Fruit fly (Drosophila melanogaster) whole organism, embryonic: ENCODE measurements around the gene CG14913.

Experiments used
- Atf6 ChIP-seq: fragments of 200-800 bp; sonication (Bioruptor generic); IDR thresholded peaks from 2 replicates; pipeline ENCODE4 v1.3.6; 2022; ENCODE audit warnings: missing biosample characterization, missing genetic modification characterization
- C15 ChIP-seq: fragments of 200-800 bp; sonication (Bioruptor generic); IDR thresholded peaks from 3 replicates; pipeline ENCODE4 v1.3.6; 2022; ENCODE audit warnings: missing biosample characterization, missing genetic modification characterization
- CG10959 ChIP-seq: fragments of 200-800 bp; sonication (Bioruptor generic); IDR thresholded peaks from 2 replicates; pipeline ENCODE4 v1.3.6; 2022; ENCODE audit warnings: missing biosample characterization, missing genetic modification characterization
- CG11504 ChIP-seq: fragments of 200-800 bp; sonication (Bioruptor generic); optimal IDR thresholded peaks from 3 replicates; lab custom pipeline; 2019; ENCODE audit warnings: missing biosample characterization, mild to moderate bottlenecking, missing genetic modification characterization, moderate library complexity
- CG12299 ChIP-seq: fragments of 200-800 bp; sonication (Bioruptor generic); optimal IDR thresholded peaks from 2 replicates; lab custom pipeline; 2018; ENCODE audit warnings: missing biosample characterization, mild to moderate bottlenecking, missing genetic modification characterization
- CG12391 ChIP-seq: fragments of 200-800 bp; sonication (Bioruptor generic); optimal IDR thresholded peaks from 3 replicates; lab custom pipeline; 2018; ENCODE audit warnings: missing biosample characterization, mild to moderate bottlenecking, missing genetic modification characterization, moderate library complexity
- CG12659 ChIP-seq: fragments of 200-800 bp; sonication (Bioruptor generic); optimal IDR thresholded peaks from 3 replicates; lab custom pipeline; 2017; ENCODE audit warnings: mild to moderate bottlenecking, missing biosample characterization, missing genetic modification reagents, missing genetic modification characterization
- CG13287 ChIP-seq: fragments of 200-800 bp; sonication (Bioruptor generic); IDR thresholded peaks from 2 replicates; pipeline ENCODE4 v1.3.6; 2022; ENCODE audit warnings: missing biosample characterization, missing genetic modification characterization; ENCODE audit not compliant: partially characterized antibody
- CG13624 ChIP-seq: fragments of 200-800 bp; sonication (Bioruptor generic); optimal IDR thresholded peaks from 2 replicates; lab custom pipeline; 2016; ENCODE audit warnings: missing biosample characterization, missing genetic modification characterization
- CG14441 ChIP-seq: fragments of 200-800 bp; sonication (Bioruptor generic); IDR thresholded peaks from 2 replicates; pipeline ENCODE4 v1.3.6; 2022; ENCODE audit warnings: missing biosample characterization, missing genetic modification characterization
- CG1647 ChIP-seq: fragments of 200-800 bp; sonication (Bioruptor generic); optimal IDR thresholded peaks from 3 replicates; lab custom pipeline; 2016; ENCODE audit warnings: missing biosample characterization, missing genetic modification characterization
- CG16813 ChIP-seq: fragments of 200-800 bp; sonication (Bioruptor generic); IDR thresholded peaks from 3 replicates; pipeline ENCODE4 v1.3.6; 2022; ENCODE audit warnings: missing biosample characterization, missing genetic modification characterization; ENCODE audit not compliant: partially characterized antibody
- CG17359 ChIP-seq: fragments of 200-800 bp; sonication (Bioruptor generic); optimal IDR thresholded peaks from 3 replicates; lab custom pipeline; 2018; ENCODE audit warnings: missing biosample characterization, mild to moderate bottlenecking, missing genetic modification characterization, moderate library complexity
- CG17361 ChIP-seq: fragments of 200-800 bp; sonication (Bioruptor generic); IDR thresholded peaks from 3 replicates; pipeline ENCODE4 v1.3.6; 2022; ENCODE audit warnings: missing biosample characterization, missing genetic modification characterization
- CG18476 ChIP-seq: fragments of 200-800 bp; sonication (Bioruptor generic); optimal IDR thresholded peaks from 2 replicates; lab custom pipeline; 2016; ENCODE audit warnings: missing biosample characterization, mild to moderate bottlenecking, missing genetic modification characterization
- CG2678 ChIP-seq: fragments of 200-800 bp; sonication (Bioruptor generic); optimal IDR thresholded peaks from 3 replicates; lab custom pipeline; 2019; ENCODE audit warnings: missing biosample characterization, mild to moderate bottlenecking, missing genetic modification characterization, moderate library complexity
- CG30403 ChIP-seq: fragments of 200-800 bp; sonication (Bioruptor generic); optimal IDR thresholded peaks from 3 replicates; lab custom pipeline; 2016; ENCODE audit warnings: missing biosample characterization, missing genetic modification characterization
- CG6791 ChIP-seq: fragments of 200-800 bp; sonication (Bioruptor generic); IDR thresholded peaks from 3 replicates; pipeline ENCODE4 v1.3.6; 2022; ENCODE audit warnings: missing biosample characterization, missing genetic modification characterization; ENCODE audit not compliant: partially characterized antibody
- CG8359 ChIP-seq: fragments of 200-800 bp; sonication (Bioruptor generic); optimal IDR thresholded peaks from 2 replicates; lab custom pipeline; 2017; ENCODE audit warnings: missing biosample characterization, mild to moderate bottlenecking, missing genetic modification characterization, borderline replicate concordance
- CG8944 ChIP-seq: fragments of 200-800 bp; sonication (Bioruptor generic); optimal IDR thresholded peaks from 3 replicates; lab custom pipeline; 2016; ENCODE audit warnings: missing biosample characterization, missing genetic modification characterization
- CG9797 ChIP-seq: fragments of 200-800 bp; sonication (Bioruptor generic); optimal IDR thresholded peaks from 3 replicates; lab custom pipeline; 2018; ENCODE audit warnings: missing biosample characterization, mild to moderate bottlenecking, missing genetic modification characterization
- CTCF ChIP-seq: fragments of 200-800 bp; sonication (Bioruptor generic); optimal IDR thresholded peaks from 2 replicates; lab custom pipeline; 2017; ENCODE audit warnings: missing biosample characterization, mild to moderate bottlenecking, missing genetic modification characterization, moderate library complexity
- Dip3 ChIP-seq: fragments of 200-800 bp; sonication (Bioruptor generic); optimal IDR thresholded peaks from 3 replicates; lab custom pipeline; 2016; ENCODE audit warnings: missing biosample characterization, missing genetic modification characterization
- Drgx ChIP-seq: fragments of 200-800 bp; sonication (Bioruptor generic); IDR thresholded peaks from 2 replicates; pipeline ENCODE4 v1.3.6; 2022; ENCODE audit warnings: missing biosample characterization, missing genetic modification characterization
- E2f1 ChIP-seq: fragments of 200-800 bp; sonication (Bioruptor generic); IDR thresholded peaks from 2 replicates; pipeline ENCODE4 v1.3.6; 2022; ENCODE audit warnings: missing biosample characterization, missing genetic modification characterization
- Gug ChIP-seq: fragments of 200-800 bp; sonication (Bioruptor generic); IDR thresholded peaks from 4 replicates; pipeline ENCODE4 v1.3.6; 2022; ENCODE audit warnings: missing biosample characterization, missing genetic modification characterization
- H2.0 ChIP-seq: fragments of 200-800 bp; sonication (Bioruptor generic); IDR thresholded peaks from 2 replicates; pipeline ENCODE4 v1.3.6; 2022; ENCODE audit warnings: missing biosample characterization, missing genetic modification characterization
- HmgZ ChIP-seq: fragments of 200-800 bp; sonication (Bioruptor generic); optimal IDR thresholded peaks from 2 replicates; lab custom pipeline; 2018; ENCODE audit warnings: missing biosample characterization, mild to moderate bottlenecking, missing genetic modification characterization
- Hr51 ChIP-seq, 2 experiments: fragments of 200-800 bp; sonication (Bioruptor generic); optimal IDR thresholded peaks; 2 replicates in 1 of 2; 3 replicates in 1 of 2; lab custom pipeline; 2016 to 2018; ENCODE audit warnings: missing biosample characterization in 2 of 2, missing genetic modification characterization in 2 of 2, mild to moderate bottlenecking in 1 of 2, moderate library complexity in 1 of 2
- Lhr ChIP-seq: fragments of 200-800 bp; sonication (Bioruptor generic); optimal IDR thresholded peaks from 3 replicates; lab custom pipeline; 2017; ENCODE audit warnings: mild to moderate bottlenecking, missing biosample characterization, missing genetic modification reagents, missing genetic modification characterization
- MTF-1 ChIP-seq: fragments of 200-800 bp; sonication (Bioruptor generic); optimal IDR thresholded peaks from 2 replicates; lab custom pipeline; 2018; ENCODE audit warnings: missing biosample characterization, mild to moderate bottlenecking, missing genetic modification characterization, borderline replicate concordance
- Mad ChIP-seq: fragments of 200-800 bp; sonication (Bioruptor generic); optimal IDR thresholded peaks from 2 replicates; lab custom pipeline; 2016; ENCODE audit warnings: missing biosample characterization, missing genetic modification characterization
- Meics ChIP-seq: fragments of 200-800 bp; sonication (Bioruptor generic); optimal IDR thresholded peaks from 2 replicates; lab custom pipeline; 2017; ENCODE audit warnings: missing biosample characterization, mild to moderate bottlenecking, missing genetic modification characterization
- Myb ChIP-seq: fragments of 200-800 bp; sonication (Bioruptor generic); optimal IDR thresholded peaks from 2 replicates; lab custom pipeline; 2016; ENCODE audit warnings: missing biosample characterization, missing genetic modification characterization
- NFAT ChIP-seq: fragments of 200-800 bp; sonication (Bioruptor generic); IDR thresholded peaks from 2 replicates; pipeline ENCODE4 v1.3.6; 2022; ENCODE audit warnings: missing biosample characterization, missing genetic modification characterization
- Neu2 ChIP-seq: fragments of 200-800 bp; sonication (Bioruptor generic); optimal IDR thresholded peaks from 3 replicates; lab custom pipeline; 2016; ENCODE audit warnings: missing biosample characterization, missing genetic modification characterization, borderline replicate concordance
- Ssrp ChIP-seq: fragments of 200-800 bp; sonication (Bioruptor generic); optimal IDR thresholded peaks from 2 replicates; lab custom pipeline; 2018; ENCODE audit warnings: missing biosample characterization, mild to moderate bottlenecking, missing genetic modification characterization, moderate library complexity
- Tbp ChIP-seq: fragments of >200 bp; optimal IDR thresholded peaks from 2 replicates; lab custom pipeline; 2018; ENCODE audit warnings: missing biosample characterization, missing genetic modification characterization
- chif ChIP-seq, 2 experiments: fragments of 200-800 bp; sonication (Bioruptor generic); optimal IDR thresholded peaks; 3 replicates each; lab custom pipeline; 2016; ENCODE audit warnings: missing biosample characterization in 2 of 2, missing genetic modification characterization in 2 of 2
- chn ChIP-seq: fragments of 200-800 bp; sonication (Bioruptor generic); optimal IDR thresholded peaks from 2 replicates; lab custom pipeline; 2016; ENCODE audit warnings: missing biosample characterization, missing genetic modification characterization
- lilli ChIP-seq: fragments of 200-800 bp; sonication (Bioruptor generic); optimal IDR thresholded peaks from 3 replicates; lab custom pipeline; 2016; ENCODE audit warnings: missing biosample characterization, missing genetic modification characterization
- lola ChIP-seq, 3 experiments: fragments of >200 bp in 2 of 3; fragments of 200-800 bp in 1 of 3; sonication (Bioruptor generic) in 1 of 3; optimal IDR thresholded peaks; 2 replicates each; lab custom pipeline; 2017 to 2019; ENCODE audit warnings: missing biosample characterization in 3 of 3, missing genetic modification characterization in 3 of 3, mild to moderate bottlenecking in 1 of 3, moderate library complexity in 1 of 3
- nmo ChIP-seq: fragments of 200-800 bp; sonication (Bioruptor generic); optimal IDR thresholded peaks from 2 replicates; lab custom pipeline; 2018; ENCODE audit warnings: missing biosample characterization, mild to moderate bottlenecking, missing genetic modification characterization, moderate library complexity
- phol ChIP-seq: fragments of 200-800 bp; sonication (Bioruptor generic); optimal IDR thresholded peaks from 3 replicates; lab custom pipeline; 2018; ENCODE audit warnings: missing biosample characterization, mild to moderate bottlenecking, missing genetic modification characterization, moderate library complexity
- rib ChIP-seq: fragments of 200-800 bp; sonication (Bioruptor generic); IDR thresholded peaks from 2 replicates; pipeline ENCODE4 v1.3.6; 2022; ENCODE audit warnings: missing biosample characterization, missing genetic modification characterization
- row ChIP-seq: fragments of 200-800 bp; sonication (Bioruptor generic); IDR thresholded peaks from 3 replicates; pipeline ENCODE4 v1.3.6; 2022; ENCODE audit warnings: missing biosample characterization, missing genetic modification characterization
- run ChIP-seq: fragments of 200-800 bp; sonication (Bioruptor generic); optimal IDR thresholded peaks from 3 replicates; lab custom pipeline; 2018; ENCODE audit warnings: missing biosample characterization, mild to moderate bottlenecking, missing genetic modification characterization
- schlank ChIP-seq: fragments of 200-800 bp; sonication (Bioruptor generic); optimal IDR thresholded peaks from 2 replicates; lab custom pipeline; 2018; ENCODE audit warnings: missing biosample characterization, mild to moderate bottlenecking, missing genetic modification characterization
- sens ChIP-seq: fragments of 200-800 bp; sonication (Bioruptor generic); peaks from one replicate; lab custom pipeline; 2016; ENCODE audit warnings: missing biosample characterization, missing genetic modification characterization
- trem ChIP-seq: fragments of 200-800 bp; optimal IDR thresholded peaks from 3 replicates; lab custom pipeline; 2019; ENCODE audit warnings: missing biosample characterization, mild to moderate bottlenecking, missing genetic modification characterization, moderate library complexity
- zen ChIP-seq: fragments of 200-800 bp; sonication (Bioruptor generic); optimal IDR thresholded peaks from 3 replicates; lab custom pipeline; 2018; ENCODE audit warnings: missing biosample characterization, mild to moderate bottlenecking, missing genetic modification characterization, moderate library complexity

The CG14913 gene

dm6 chr2L:10970134-10970533 lies 46.7 kb upstream of the CG14913 start, which contains the start of the genes Tmem214 and YL-1 (continued):
- TF ChIP-seq CG8944 (GFP tag; lab: Kevin White, UChicago) (no peak), Drgx (GFP tag; lab: Robert Waterston, UW) (no peak), row (GFP tag; lab: Robert Waterston, UW) (peak; percentile 44; the same call in 2 of the 3 replicates), C15 (GFP tag; lab: Robert Waterston, UW) (no peak), MTF-1 (GFP tag; lab: Kevin White, UChicago) (no peak), Myb (GFP tag; lab: Kevin White, UChicago) (peak; percentile 23), CG12659 (GFP tag; lab: Kevin White, UChicago) (peak; percentile 76), schlank (no peak), Tbp (no peak), Ssrp (no peak), CG10959 (no peak), H2.0 (GFP tag; lab: Robert Waterston, UW) (no peak), Dip3 (GFP tag; lab: Kevin White, UChicago) (no peak), E2f1 (GFP tag; lab: Robert Waterston, UW) (no peak), CG9797 (GFP tag; lab: Kevin White, UChicago) (peak; percentile 90), zen (peak; percentile 16), NFAT (no peak), CG1647 (GFP tag; lab: Kevin White, UChicago) (no peak), CG12391 (tag; lab: Kevin White, UChicago) (peak; percentile 27), CG8359 (no peak), CG17361 (0 out of 3 replicates have a peak, but pooled peaks have one; percentile 28), lola (GFP tag; optimal IDR thresholded peaks at IDR 0.05; lab: Kevin White, UChicago) (no peak), CG14441 (GFP tag; lab: Robert Waterston, UW) (no peak), Mad (GFP tag; lab: Kevin White, UChicago) (peak; percentile 21), CG6791 (GFP tag; lab: Robert Waterston, UW) (peak; percentile 37; the same call in 1 of the 3 replicates), CTCF (GFP tag; lab: Kevin White, UChicago) (no peak), CG11504 (tag; lab: Kevin White, UChicago) (no peak), trem (tag; lab: Kevin White, UChicago) (peak; percentile 78), Hr51 (GFP tag; optimal IDR thresholded peaks at IDR 0.05; lab: Kevin White, UChicago) (no peak), rib (GFP tag; lab: Robert Waterston, UW) (no peak), Gug (no peak), CG2678 (tag; lab: Kevin White, UChicago) (no peak), sens (GFP tag; lab: Kevin White, UChicago) (peak; percentile 79), Neu2 (GFP tag; lab: Kevin White, UChicago) (no peak), CG18476 (GFP tag; lab: Kevin White, UChicago) (no peak), CG17359 (tag; lab: Kevin White, UChicago) (no peak), HmgZ (peak; percentile 46), run (no peak), lilli (GFP tag; lab: Kevin White, UChicago) (peak; percentile 5), Meics (no peak), CG30403 (GFP tag; lab: Kevin White, UChicago) (peak; percentile 15), CG13287 (GFP tag; lab: Robert Waterston, UW) (peak; percentile 73), Lhr (GFP tag; lab: Kevin White, UChicago) (peak; percentile 43), CG13624 (GFP tag; lab: Kevin White, UChicago) (no peak), chn (GFP tag; lab: Kevin White, UChicago) (no peak), CG12299 (tag; lab: Kevin White, UChicago) (peak; percentile 8), nmo (peak; percentile 68), Atf6 (GFP tag; lab: Robert Waterston, UW) (no peak), chif (GFP tag; optimal IDR thresholded peaks at IDR 0.05; lab: Kevin White, UChicago) (no peak), phol (tag; lab: Kevin White, UChicago) (peak; percentile 86), CG16813 (peak; percentile 58)
